Fruit fly (Drosophila melanogaster): ENCODE measurements around the gene Det.

The Det gene

DNA sequence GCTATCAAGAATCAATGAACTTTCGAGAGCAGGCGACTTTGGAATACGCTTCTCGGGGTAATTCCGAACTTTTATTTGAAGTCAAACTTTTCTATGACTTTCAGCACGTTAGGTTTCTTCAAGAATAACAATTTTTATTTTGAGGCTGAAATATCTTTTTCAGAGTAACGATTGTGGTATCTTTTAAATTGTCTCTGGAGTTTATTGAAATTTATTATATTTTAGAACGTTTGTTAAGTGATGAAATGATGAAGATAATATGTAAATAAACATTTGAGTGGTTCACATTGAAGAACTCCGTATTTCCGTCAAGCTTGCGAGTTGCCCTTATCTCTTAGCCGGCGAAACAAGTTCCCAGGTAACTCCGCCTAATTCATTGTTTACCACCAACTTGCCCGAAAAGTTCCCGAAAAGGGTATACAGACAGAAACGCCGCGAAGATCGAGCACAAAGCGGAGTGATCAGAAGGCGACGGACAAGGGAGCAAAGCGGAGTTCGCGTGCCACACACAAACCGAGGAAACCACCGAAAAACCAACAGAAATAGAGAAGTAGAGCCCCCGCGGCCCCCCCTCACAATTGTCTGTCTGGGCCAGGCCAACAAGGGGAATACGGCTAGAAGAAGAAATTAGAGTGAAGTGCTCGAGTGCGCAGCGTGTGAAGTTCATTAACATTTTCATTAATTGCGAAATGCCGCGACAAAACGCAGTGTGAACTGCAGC, 31.7 kb upstream of the Det start (continued):
- TF ChIP-seq CG10274 (GFP tag; optimal IDR thresholded peaks at IDR 0.05) (peak; percentile 79), sc (optimal IDR thresholded peaks at IDR 0.05) (no peak), sc (GFP tag; optimal IDR thresholded peaks at IDR 0.05) (peak; percentile 23), Hey (tag; optimal IDR thresholded peaks at IDR 0.05) (no peak), CG3726 (GFP tag; IDR thresholded peaks at IDR 0.05) (0 out of 3 replicates have a peak, but pooled peaks have one; percentile 5), CG2202 (tag; optimal IDR thresholded peaks at IDR 0.05) (peak; percentile 27), esg (GFP tag; conservative IDR thresholded peaks at IDR 0.05) (no peak), Atf3 (GFP tag; optimal IDR thresholded peaks at IDR 0.05) (no peak), CG14050 (GFP tag; IDR thresholded peaks at IDR 0.05) (no peak), CG11723 (GFP tag; optimal IDR thresholded peaks at IDR 0.05) (no peak), sim (GFP tag; IDR thresholded peaks at IDR 0.05) (no peak), CG34224 (GFP tag; IDR thresholded peaks at IDR 0.05; ENCODE audit: partially characterized antibody) (no peak), CG6689 (GFP tag; IDR thresholded peaks at IDR 0.05) (0 out of 2 replicates have a peak, but pooled peaks have one; percentile 8), nom (GFP tag; optimal IDR thresholded peaks at IDR 0.05) (peak; percentile 25), CG4854 (GFP tag; optimal IDR thresholded peaks at IDR 0.05) (no peak), CG8359 (GFP tag; optimal IDR thresholded peaks at IDR 0.05; ENCODE audit: borderline replicate concordance) (peak; percentile 11), kah (GFP tag; optimal IDR thresholded peaks at IDR 0.05) (no peak), Vsx1 (GFP tag; optimal IDR thresholded peaks at IDR 0.05) (no peak), shn (GFP tag; optimal IDR thresholded peaks at IDR 0.05) (no peak), Xbp1 (GFP tag; optimal IDR thresholded peaks at IDR 0.05) (no peak), chif (GFP tag; optimal IDR thresholded peaks at IDR 0.05) (peak in 1 of 2 experiments; percentile 6), chn (GFP tag; optimal IDR thresholded peaks at IDR 0.05) (peak; percentile 19), CG33213 (GFP tag; optimal IDR thresholded peaks at IDR 0.05) (no peak), gt (GFP tag; IDR thresholded peaks at IDR 0.05) (no peak), Neu2 (GFP tag; optimal IDR thresholded peaks at IDR 0.05; ENCODE audit: borderline replicate concordance) (no peak), CG10462 (GFP tag; optimal IDR thresholded peaks at IDR 0.05) (no peak), CG6854 (GFP tag; optimal IDR thresholded peaks at IDR 0.05) (no peak), Oli (tag; optimal IDR thresholded peaks at IDR 0.05) (peak; percentile 22), CG8478 (optimal IDR thresholded peaks at IDR 0.05) (no peak), ham (GFP tag; IDR thresholded peaks at IDR 0.05) (no peak), CG16815 (GFP tag; optimal IDR thresholded peaks at IDR 0.05) (peak; percentile 7), CG10654 (GFP tag; optimal IDR thresholded peaks at IDR 0.05) (no peak), gro (GFP tag; optimal IDR thresholded peaks at IDR 0.05) (no peak), CG14710 (tag; optimal IDR thresholded peaks at IDR 0.05) (peak; percentile 22), CG31224 (GFP tag; IDR thresholded peaks at IDR 0.05) (no peak), Sox100B (GFP tag; optimal IDR thresholded peaks at IDR 0.05) (peak; percentile 12), Eip74EF (GFP tag; optimal IDR thresholded peaks at IDR 0.05) (no peak), seq (GFP tag; IDR thresholded peaks at IDR 0.05) (no peak), CG9932 (GFP tag; IDR thresholded peaks at IDR 0.05) (no peak), bigmax (GFP tag; optimal IDR thresholded peaks at IDR 0.05) (no peak), grn (GFP tag; optimal IDR thresholded peaks at IDR 0.05) (peak; percentile 34), ind (GFP tag; optimal IDR thresholded peaks at IDR 0.05) (no peak), CG31388 (GFP tag; optimal IDR thresholded peaks at IDR 0.05) (no peak), phol (tag; optimal IDR thresholded peaks at IDR 0.05) (peak; percentile 44), CoRest (tag; optimal IDR thresholded peaks at IDR 0.05) (peak; percentile 26), Stat92E (GFP tag; optimal IDR thresholded peaks at IDR 0.05) (peak in 1 of 3 experiments; percentile 48), zen (tag; optimal IDR thresholded peaks at IDR 0.05) (no peak), Drgx (GFP tag; IDR thresholded peaks at IDR 0.05) (no peak), crol (GFP tag; IDR thresholded peaks at IDR 0.05) (peak; percentile 85), ap (GFP tag; IDR thresholded peaks at IDR 0.05) (no peak)

Data from whole organism, embryonic.